Fruit fly (Drosophila melanogaster): ENCODE data around the gene Arts.

Gene Arts

DNA sequence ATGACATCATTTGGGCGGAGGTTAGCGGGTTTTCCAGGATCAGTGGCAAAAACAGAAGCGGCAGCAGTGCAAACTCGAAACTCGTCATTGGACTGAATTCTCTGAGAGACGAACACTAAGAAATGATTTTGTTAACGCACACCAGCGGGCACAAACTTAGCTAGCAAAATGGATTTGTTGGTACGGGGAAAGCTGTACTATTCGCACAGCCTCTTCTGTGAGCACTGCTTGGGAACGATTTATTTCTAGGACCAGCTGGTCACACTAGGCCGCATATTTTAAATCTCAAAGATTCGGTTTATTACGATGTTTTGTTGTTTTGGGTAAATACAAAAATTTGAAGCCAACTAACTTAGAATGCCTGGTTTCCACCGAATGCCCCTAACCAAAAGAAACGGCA lies 6.5 kb downstream of the Arts start, which contains the start of gene CG4098 (continued):
- peak; percentile 1 for TF ChIP-seq CG8924 (tag; optimal IDR thresholded peaks at IDR 0.05)
- TF ChIP-seq sr (GFP tag; IDR thresholded peaks at IDR 0.05) = 0 out of 3 replicates have a peak, but pooled peaks have one; percentile 27
- TF ChIP-seq CoRest (tag; optimal IDR thresholded peaks at IDR 0.05) = peak; percentile 38
- peak; percentile 91 for TF ChIP-seq Gug (GFP tag; IDR thresholded peaks at IDR 0.05)
- peak; percentile 59 for TF ChIP-seq bab2 (GFP tag; optimal IDR thresholded peaks at IDR 0.05)
- peak; percentile 58 for TF ChIP-seq CG15269 (tag; optimal IDR thresholded peaks at IDR 0.05)
- TF ChIP-seq crc (GFP tag; optimal IDR thresholded peaks at IDR 0.05) = peak; percentile 44
- TF ChIP-seq ab (GFP tag; optimal IDR thresholded peaks at IDR 0.05) = peak; percentile 12
- TF ChIP-seq vvl (GFP tag; IDR thresholded peaks at IDR 0.05) = peak; percentile 90
- TF ChIP-seq CG17186 (GFP tag; optimal IDR thresholded peaks at IDR 0.05) = no peak
- TF ChIP-seq sisA (GFP tag; IDR thresholded peaks at IDR 0.05) = peak; percentile 65
- peak; percentile 6 for TF ChIP-seq CG7556 (GFP tag; optimal IDR thresholded peaks at IDR 0.05)
- TF ChIP-seq CG11504 (tag; optimal IDR thresholded peaks at IDR 0.05) = peak; percentile 44
- peak; percentile 51 for TF ChIP-seq Chrac-16 (GFP tag; optimal IDR thresholded peaks at IDR 0.05)
- TF ChIP-seq NC2α (GFP tag; optimal IDR thresholded peaks at IDR 0.05) = no peak
- no peak for TF ChIP-seq en (GFP tag; optimal IDR thresholded peaks at IDR 0.05)
- peak; percentile 20 for TF ChIP-seq PHDP (tag; optimal IDR thresholded peaks at IDR 0.05)
- peak; percentile 53 for TF ChIP-seq CG17359 (tag; optimal IDR thresholded peaks at IDR 0.05)
- TF ChIP-seq CG10543 (GFP tag; optimal IDR thresholded peaks at IDR 0.05) = peak; percentile 27
- no peak for TF ChIP-seq CTCF (GFP tag; optimal IDR thresholded peaks at IDR 0.05)
- peak; percentile 56 for TF ChIP-seq ranshi (GFP tag; IDR thresholded peaks at IDR 0.05)
- peak; percentile 52; the same call in 1 of the 2 replicates for TF ChIP-seq ttk (GFP tag; IDR thresholded peaks at IDR 0.05)
- TF ChIP-seq CG3995 (GFP tag; optimal IDR thresholded peaks at IDR 0.05) = peak; percentile 80
- TF ChIP-seq CG7357 (GFP tag; IDR thresholded peaks at IDR 0.05) = peak; percentile 37; the same call in 1 of the 3 replicates
- no peak; the same call in 1 of the 2 replicates for TF ChIP-seq CG10959 (GFP tag; IDR thresholded peaks at IDR 0.05)
- peak; percentile 77; the same call in 2 of the 3 replicates for TF ChIP-seq CG2199 (GFP tag; IDR thresholded peaks at IDR 0.05)
- TF ChIP-seq tap (tag; optimal IDR thresholded peaks at IDR 0.05) = peak; percentile 18
- TF ChIP-seq CG13287 (GFP tag; IDR thresholded peaks at IDR 0.05; ENCODE audit: partially characterized antibody) = peak; percentile 55
- no peak; the same call in 1 of the 2 replicates for TF ChIP-seq seq (GFP tag; IDR thresholded peaks at IDR 0.05)
- peak; percentile 59 for TF ChIP-seq CG13424 (tag; optimal IDR thresholded peaks at IDR 0.05)
- TF ChIP-seq MBD-R2 (GFP tag; IDR thresholded peaks at IDR 0.05) = peak; percentile 95
- peak; percentile 79 for TF ChIP-seq Dp (GFP tag; optimal IDR thresholded peaks at IDR 0.05)
- peak; percentile 8 for TF ChIP-seq CG18011 (GFP tag; optimal IDR thresholded peaks at IDR 0.05)
- TF ChIP-seq Sox102F (GFP tag; optimal IDR thresholded peaks at IDR 0.05) = peak; percentile 29
- TF ChIP-seq cwo (GFP tag; optimal IDR thresholded peaks at IDR 0.05) = peak; percentile 39
- no peak for TF ChIP-seq CG6683 (GFP tag; optimal IDR thresholded peaks at IDR 0.05)
- TF ChIP-seq cas (GFP tag; IDR thresholded peaks at IDR 0.05) = peak; percentile 31; the same call in 1 of the 2 replicates
- TF ChIP-seq CG2712 (tag; optimal IDR thresholded peaks at IDR 0.05) = peak; percentile 37
- no peak for TF ChIP-seq CG6791 (GFP tag; IDR thresholded peaks at IDR 0.05; ENCODE audit: partially characterized antibody)
- peak; percentile 55 for TF ChIP-seq caup (GFP tag; optimal IDR thresholded peaks at IDR 0.05; ENCODE audit: severe bottlenecking)
- TF ChIP-seq CG31365 (tag; optimal IDR thresholded peaks at IDR 0.05) = peak; percentile 67
- TF ChIP-seq CG13894 (tag; optimal IDR thresholded peaks at IDR 0.05) = peak; percentile 49
- peak; percentile 22 to 41 for TF ChIP-seq chif (GFP tag; optimal IDR thresholded peaks at IDR 0.05)
- TF ChIP-seq Ada2b (GFP tag; IDR thresholded peaks at IDR 0.05) = peak; percentile 64; the same call in 1 of the 2 replicates

All from whole organism, embryonic.